Fruit fly (Drosophila melanogaster) whole organism, embryonic: Measurements from ENCODE around the gene Parg.
A peak's percentile ranks its signal among the peaks of the same experiment; 100 is the strongest.

Experiments
- Adf1 ChIP-seq: fragments of 200-800 bp; sonication (Bioruptor generic); IDR thresholded peaks from 2 replicates; pipeline ENCODE4 v1.3.6; 2022; ENCODE audit warnings: missing biosample characterization, missing genetic modification characterization
- Bdp1 ChIP-seq: fragments of 200-800 bp; sonication (Bioruptor generic); optimal IDR thresholded peaks from 3 replicates; lab custom pipeline; 2016; ENCODE audit warnings: missing biosample characterization, missing genetic modification characterization
- C15 ChIP-seq: fragments of 200-800 bp; sonication (Bioruptor generic); IDR thresholded peaks from 3 replicates; pipeline ENCODE4 v1.3.6; 2022; ENCODE audit warnings: missing biosample characterization, missing genetic modification characterization
- CG10366 ChIP-seq: fragments of 200-800 bp; sonication (Bioruptor generic); IDR thresholded peaks from 2 replicates; pipeline ENCODE4 v1.3.6; 2022; ENCODE audit warnings: missing biosample characterization, missing genetic modification characterization
- CG11723 ChIP-seq: fragments of 200-800 bp; sonication (Bioruptor generic); optimal IDR thresholded peaks from 2 replicates; lab custom pipeline; 2017; ENCODE audit warnings: missing biosample characterization, mild to moderate bottlenecking, missing genetic modification characterization
- CG12219 ChIP-seq: fragments of 200-800 bp; sonication (Bioruptor generic); optimal IDR thresholded peaks from 3 replicates; lab custom pipeline; 2018; ENCODE audit warnings: missing biosample characterization, mild to moderate bottlenecking, missing genetic modification characterization
- CG12659 ChIP-seq: fragments of 200-800 bp; sonication (Bioruptor generic); optimal IDR thresholded peaks from 3 replicates; lab custom pipeline; 2017; ENCODE audit warnings: mild to moderate bottlenecking, missing biosample characterization, missing genetic modification reagents, missing genetic modification characterization
- CG12769 ChIP-seq: fragments of 200-800 bp; sonication (Bioruptor generic); optimal IDR thresholded peaks from 2 replicates; lab custom pipeline; 2019; ENCODE audit warnings: missing biosample characterization, mild to moderate bottlenecking, missing genetic modification characterization, moderate library complexity
- CG14710 ChIP-seq: fragments of 200-800 bp; sonication (Bioruptor generic); optimal IDR thresholded peaks from 3 replicates; lab custom pipeline; 2019; ENCODE audit warnings: missing biosample characterization, mild to moderate bottlenecking, missing genetic modification characterization, moderate library complexity
- CG15011 ChIP-seq: fragments of 200-800 bp; sonication (Bioruptor generic); optimal IDR thresholded peaks from 3 replicates; lab custom pipeline; 2018; ENCODE audit warnings: missing biosample characterization, mild to moderate bottlenecking, missing genetic modification characterization
- CG15514 ChIP-seq: fragments of 200-800 bp; sonication (Bioruptor generic); optimal IDR thresholded peaks from 3 replicates; lab custom pipeline; 2017; ENCODE audit warnings: missing biosample characterization, missing genetic modification characterization, mild to moderate bottlenecking, moderate library complexity, missing genetic modification reagents
- CG17186 ChIP-seq: fragments of 200-800 bp; sonication (Bioruptor generic); optimal IDR thresholded peaks from 3 replicates; lab custom pipeline; 2017; ENCODE audit warnings: missing biosample characterization, missing genetic modification reagents, missing genetic modification characterization
- CG18764 ChIP-seq: fragments of 200-800 bp; sonication (Bioruptor generic); optimal IDR thresholded peaks from 3 replicates; lab custom pipeline; 2016; ENCODE audit warnings: missing biosample characterization, missing genetic modification characterization
- CG3726 ChIP-seq: fragments of 200-800 bp; sonication (Bioruptor generic); IDR thresholded peaks from 3 replicates; pipeline ENCODE4, ENCODE4 v1.3.6; 2022; ENCODE audit warnings: missing biosample characterization, missing genetic modification characterization
- CG6689 ChIP-seq: fragments of 200-800 bp; sonication (Bioruptor generic); IDR thresholded peaks from 2 replicates; pipeline ENCODE4 v1.3.6; 2022; ENCODE audit warnings: missing biosample characterization, missing genetic modification characterization
- CG8359 ChIP-seq: fragments of 200-800 bp; sonication (Bioruptor generic); optimal IDR thresholded peaks from 2 replicates; lab custom pipeline; 2017; ENCODE audit warnings: missing biosample characterization, mild to moderate bottlenecking, missing genetic modification characterization, borderline replicate concordance
- CG9876 ChIP-seq: fragments of 200-800 bp; sonication (Bioruptor generic); optimal IDR thresholded peaks from 2 replicates; lab custom pipeline; 2016; ENCODE audit warnings: missing biosample characterization, missing genetic modification characterization
- Chrac-16 ChIP-seq: fragments of 200-800 bp; sonication (Bioruptor generic); optimal IDR thresholded peaks from 3 replicates; lab custom pipeline; 2016; ENCODE audit warnings: missing biosample characterization, missing genetic modification characterization
- D ChIP-seq, 2 experiments: fragments of 200-800 bp in 1 of 2; fragments of >200 bp in 1 of 2; sonication (Bioruptor generic) in 1 of 2; optimal IDR thresholded peaks; 2 replicates in 1 of 2; 3 replicates in 1 of 2; lab custom pipeline; 2017; ENCODE audit warnings: mild to moderate bottlenecking in 1 of 2, missing biosample characterization in 1 of 2, missing genetic modification characterization in 1 of 2, missing genetic modification reagents in 1 of 2
- Deaf1 ChIP-seq: fragments of 200-800 bp; optimal IDR thresholded peaks from 3 replicates; lab custom pipeline; 2019; ENCODE audit warnings: missing biosample characterization, mild to moderate bottlenecking, missing genetic modification characterization, moderate library complexity
- Fer1 ChIP-seq: fragments of 200-800 bp; sonication (Bioruptor generic); optimal IDR thresholded peaks from 2 replicates; lab custom pipeline; 2017; ENCODE audit warnings: missing biosample characterization, mild to moderate bottlenecking, missing genetic modification characterization
- Hey ChIP-seq: fragments of 200-800 bp; sonication (Bioruptor generic); optimal IDR thresholded peaks from 3 replicates; lab custom pipeline; 2018; ENCODE audit warnings: missing biosample characterization, mild to moderate bottlenecking, missing genetic modification characterization
- HmgZ ChIP-seq: fragments of 200-800 bp; sonication (Bioruptor generic); optimal IDR thresholded peaks from 2 replicates; lab custom pipeline; 2018; ENCODE audit warnings: missing biosample characterization, mild to moderate bottlenecking, missing genetic modification characterization
- Lhr ChIP-seq: fragments of 200-800 bp; sonication (Bioruptor generic); optimal IDR thresholded peaks from 3 replicates; lab custom pipeline; 2017; ENCODE audit warnings: mild to moderate bottlenecking, missing biosample characterization, missing genetic modification reagents, missing genetic modification characterization
- MBD-R2 ChIP-seq: fragments of 200-800 bp; sonication (Bioruptor generic); IDR thresholded peaks from 2 replicates; pipeline ENCODE4 v1.3.6; 2022; ENCODE audit warnings: missing biosample characterization, missing genetic modification characterization
- Mad ChIP-seq: fragments of 200-800 bp; sonication (Bioruptor generic); optimal IDR thresholded peaks from 2 replicates; lab custom pipeline; 2016; ENCODE audit warnings: missing biosample characterization, missing genetic modification characterization
- Myb ChIP-seq: fragments of 200-800 bp; sonication (Bioruptor generic); optimal IDR thresholded peaks from 2 replicates; lab custom pipeline; 2016; ENCODE audit warnings: missing biosample characterization, missing genetic modification characterization
- Ravus ChIP-seq: fragments of 200-800 bp; sonication (Bioruptor generic); IDR thresholded peaks from 2 replicates; pipeline ENCODE4 v1.3.6; 2022; ENCODE audit warnings: missing biosample characterization, missing genetic modification characterization
- Sin3A ChIP-seq: fragments of >200 bp; optimal IDR thresholded peaks from 2 replicates; lab custom pipeline; 2018
- Six4 ChIP-seq: fragments of 200-800 bp; sonication (Bioruptor generic); optimal IDR thresholded peaks from 2 replicates; lab custom pipeline; 2016; ENCODE audit warnings: missing biosample characterization, missing genetic modification characterization
- Sox100B ChIP-seq: fragments of 200-800 bp; sonication (Bioruptor generic); optimal IDR thresholded peaks from 3 replicates; lab custom pipeline; 2018; ENCODE audit warnings: missing biosample characterization, mild to moderate bottlenecking, missing genetic modification characterization
- ab ChIP-seq: fragments of 200-800 bp; sonication (Bioruptor generic); optimal IDR thresholded peaks from 2 replicates; lab custom pipeline; 2016; ENCODE audit warnings: missing biosample characterization, missing genetic modification characterization
- ac ChIP-seq: fragments of 200-800 bp; sonication (Bioruptor generic); optimal IDR thresholded peaks from 3 replicates; lab custom pipeline; 2017; ENCODE audit warnings: missing biosample characterization, mild to moderate bottlenecking, missing genetic modification characterization
- ase ChIP-seq: fragments of 200-800 bp; sonication (Bioruptor generic); IDR thresholded peaks from 3 replicates; pipeline ENCODE4 v1.3.6; 2022; ENCODE audit warnings: missing biosample characterization, missing genetic modification characterization
- cato ChIP-seq: fragments of 200-800 bp; sonication (Bioruptor generic); optimal IDR thresholded peaks from 2 replicates; lab custom pipeline; 2016; ENCODE audit warnings: missing biosample characterization, missing genetic modification characterization, borderline replicate concordance
- grn ChIP-seq: fragments of 200-800 bp; sonication (Bioruptor generic); optimal IDR thresholded peaks from 3 replicates; lab custom pipeline; 2017; ENCODE audit warnings: missing biosample characterization, missing genetic modification characterization
- gsb-n ChIP-seq: fragments of 200-800 bp; sonication (Bioruptor generic); optimal IDR thresholded peaks from 3 replicates; lab custom pipeline; 2018; ENCODE audit warnings: missing biosample characterization, mild to moderate bottlenecking, missing genetic modification characterization
- hbn ChIP-seq: fragments of 200-800 bp; sonication (Bioruptor generic); IDR thresholded peaks from 2 replicates; pipeline ENCODE4 v1.3.6; 2022; ENCODE audit warnings: missing biosample characterization, missing genetic modification characterization; ENCODE audit not compliant: partially characterized antibody
- knrl ChIP-seq: fragments of 200-800 bp; sonication (Bioruptor generic); IDR thresholded peaks from 3 replicates; pipeline ENCODE4 v1.3.6; 2022; ENCODE audit warnings: missing biosample characterization, missing genetic modification characterization; ENCODE audit not compliant: partially characterized antibody
- lov ChIP-seq, 2 experiments: fragments of 200-800 bp in 1 of 2; fragments of >200 bp in 1 of 2; sonication (Bioruptor generic) in 1 of 2; IDR thresholded peaks in 1 of 2; optimal IDR thresholded peaks in 1 of 2; 2 replicates in 1 of 2; 3 replicates in 1 of 2; pipeline versions ENCODE4 v1.3.6 to Lab custom; 2017 to 2022; ENCODE audit warnings: missing biosample characterization in 1 of 2, missing genetic modification characterization in 1 of 2
- maf-S ChIP-seq: fragments of 200-800 bp; sonication (Bioruptor generic); optimal IDR thresholded peaks from 2 replicates; lab custom pipeline; 2016; ENCODE audit warnings: missing biosample characterization, missing genetic modification characterization
- pan ChIP-seq, 4 experiments: fragments of >200 bp in 3 of 4; fragments of 200-800 bp in 1 of 4; sonication (Bioruptor generic) in 1 of 4; optimal IDR thresholded peaks in 3 of 4; IDR thresholded peaks in 1 of 4; 2 replicates each; pipeline versions ENCODE4 v1.3.6 to Lab custom; 2017 to 2022; ENCODE audit warnings: missing biosample characterization in 2 of 4, missing genetic modification characterization in 2 of 4, mixed read lengths in 1 of 4
- peb ChIP-seq: fragments of 200-800 bp; sonication (Bioruptor generic); IDR thresholded peaks from 2 replicates; pipeline ENCODE4 v1.3.6; 2022; ENCODE audit warnings: missing biosample characterization, missing genetic modification characterization
- salm ChIP-seq: fragments of 200-800 bp; sonication (Bioruptor generic); optimal IDR thresholded peaks from 2 replicates; lab custom pipeline; 2018; ENCODE audit warnings: missing biosample characterization, mild to moderate bottlenecking, missing genetic modification characterization
- sc ChIP-seq, 3 experiments: fragments of >200 bp in 2 of 3; fragments of 200-800 bp in 1 of 3; sonication (Bioruptor generic) in 1 of 3; optimal IDR thresholded peaks; 2 replicates in 2 of 3; 3 replicates in 1 of 3; lab custom pipeline; 2017; ENCODE audit warnings: mild to moderate bottlenecking in 1 of 3, missing biosample characterization in 1 of 3, missing genetic modification characterization in 1 of 3, missing genetic modification reagents in 1 of 3
- sim ChIP-seq: fragments of 200-800 bp; sonication (Bioruptor generic); IDR thresholded peaks from 2 replicates; pipeline ENCODE4 v1.3.6; 2022; ENCODE audit warnings: missing biosample characterization, missing genetic modification characterization

Gene Parg

dm6 chrX:3686469-3687410 is 15.4 kb upstream of the Parg start (continued):
- TF ChIP-seq CG15514 (GFP tag; lab: Kevin White, UChicago): no peak
- TF ChIP-seq CG12219 (GFP tag; lab: Kevin White, UChicago): peak; percentile 67
- no peak for TF ChIP-seq MBD-R2 (GFP tag; lab: Robert Waterston, UW)
- TF ChIP-seq Fer1: peak; percentile 53
- no peak for TF ChIP-seq D (optimal IDR thresholded peaks at IDR 0.05; lab: Kevin White, UChicago)
- peak; percentile 77 for TF ChIP-seq D (GFP tag; optimal IDR thresholded peaks at IDR 0.05; lab: Kevin White, UChicago)
- peak; percentile 24 for TF ChIP-seq Lhr
- TF ChIP-seq hbn (GFP tag; lab: Robert Waterston, UW): no peak
- peak; percentile 49 for TF ChIP-seq CG11723 (GFP tag; lab: Kevin White, UChicago)
- TF ChIP-seq Sin3A (lab: Kevin White, UChicago): no peak
- peak; percentile 44 for TF ChIP-seq Chrac-16 (GFP tag; lab: Kevin White, UChicago)
- peak; percentile 45; the same call in 1 of the 3 replicates for TF ChIP-seq CG3726 (GFP tag; lab: Robert Waterston, UW)
- peak; percentile 40 for TF ChIP-seq Mad (GFP tag; lab: Kevin White, UChicago)
- TF ChIP-seq grn: no peak
- TF ChIP-seq CG18764 (GFP tag; lab: Kevin White, UChicago): peak; percentile 14
- TF ChIP-seq CG9876 (GFP tag; lab: Kevin White, UChicago): no peak
- TF ChIP-seq peb (GFP tag; lab: Robert Waterston, UW): peak; percentile 75
- TF ChIP-seq ab (GFP tag; lab: Kevin White, UChicago): peak; percentile 50
- no peak for TF ChIP-seq ac (GFP tag; lab: Kevin White, UChicago)
- TF ChIP-seq sc (optimal IDR thresholded peaks at IDR 0.05; lab: Kevin White, UChicago): no peak
- TF ChIP-seq sc (GFP tag; optimal IDR thresholded peaks at IDR 0.05; lab: Kevin White, UChicago): peak; percentile 64
- TF ChIP-seq Deaf1 (tag; lab: Kevin White, UChicago): peak; percentile 15
- peak; percentile 44 for TF ChIP-seq CG12769 (tag; lab: Kevin White, UChicago)
- peak; percentile 3 for TF ChIP-seq Bdp1 (GFP tag; lab: Kevin White, UChicago)
- no peak for TF ChIP-seq CG15011
- TF ChIP-seq CG17186 (GFP tag; lab: Kevin White, UChicago): no peak
- peak; percentile 20 for TF ChIP-seq Myb (GFP tag; lab: Kevin White, UChicago)
- peak; percentile 39 for TF ChIP-seq CG8359 (GFP tag; lab: Kevin White, UChicago)
- TF ChIP-seq CG6689: peak; percentile 79
- TF ChIP-seq CG12659 (GFP tag; lab: Kevin White, UChicago): peak; percentile 28
- TF ChIP-seq salm (tag; lab: Kevin White, UChicago): peak; percentile 19
- peak; percentile 69 for TF ChIP-seq Adf1
- no peak; the same call in 2 of the 3 replicates for TF ChIP-seq knrl
- TF ChIP-seq Six4 (GFP tag; lab: Kevin White, UChicago): peak; percentile 40
- peak; percentile 77 for TF ChIP-seq gsb-n (tag; lab: Kevin White, UChicago)
- TF ChIP-seq C15 (GFP tag; lab: Robert Waterston, UW): no peak
- no peak for TF ChIP-seq pan (optimal IDR thresholded peaks at IDR 0.05; lab: Kevin White, UChicago)
- peak in 1 of 2 experiments; percentile 64 for TF ChIP-seq pan (GFP tag; optimal IDR thresholded peaks at IDR 0.05 in 1 of 2, IDR thresholded peaks at IDR 0.05 in 1 of 2)
- TF ChIP-seq ase: 0 out of 3 replicates have a peak, but pooled peaks have one; percentile 27
- peak; percentile 48 for TF ChIP-seq maf-S (GFP tag; lab: Kevin White, UChicago)
- TF ChIP-seq Sox100B: peak; percentile 70
- TF ChIP-seq CG10366 (GFP tag; lab: Robert Waterston, UW): peak; percentile 63
- TF ChIP-seq HmgZ: no peak
- TF ChIP-seq cato (GFP tag; lab: Kevin White, UChicago): peak; percentile 13
- TF ChIP-seq CG14710: peak; percentile 75
- peak; percentile 21; the same call in 1 of the 2 replicates for TF ChIP-seq sim (GFP tag; lab: Robert Waterston, UW)
- TF ChIP-seq lov (optimal IDR thresholded peaks at IDR 0.05; lab: Kevin White, UChicago): no peak
- TF ChIP-seq lov (GFP tag; IDR thresholded peaks at IDR 0.05; lab: Robert Waterston, UW): no peak
- TF ChIP-seq Hey: no peak
- no peak for TF ChIP-seq Ravus
